Worm (Caenorhabditis elegans) whole organism, late embryonic: ENCODE measurements around the gene magi-1.

ENCODE experiments used
- C38D4.7 ChIP-seq: fragments of 200-800 bp; sonication (Bioruptor generic); optimal IDR thresholded peaks from 2 replicates; lab custom pipeline; 2018; ENCODE audit warnings: mild to moderate bottlenecking, missing genetic modification characterization, moderate library complexity, missing compliant biosample characterization
- ama-1 ChIP-seq: fragments of 150-350 bp; optimal IDR thresholded peaks from 2 replicates; lab custom pipeline; 2014
- ceh-19 ChIP-seq: fragments of 200-800 bp; sonication (Bioruptor generic); optimal IDR thresholded peaks from 2 replicates; lab custom pipeline; 2018; ENCODE audit warnings: mild to moderate bottlenecking, missing genetic modification characterization, missing compliant biosample characterization
- ceh-24 ChIP-seq: sonication (generic microtip); optimal IDR thresholded peaks from 2 replicates; lab custom pipeline; 2016; ENCODE audit warnings: mild to moderate bottlenecking, missing genetic modification characterization, missing compliant biosample characterization
- ceh-6 ChIP-seq: fragments of 200-800 bp; sonication (Bioruptor generic); optimal IDR thresholded peaks from 2 replicates; lab custom pipeline; 2018; ENCODE audit warnings: mild to moderate bottlenecking, missing genetic modification characterization, missing compliant biosample characterization
- fkh-10 ChIP-seq: fragments of 150-350 bp; optimal IDR thresholded peaks from 2 replicates; lab custom pipeline; 2014; ENCODE audit warnings: missing biosample characterization, missing genetic modification reagents, missing genetic modification characterization
- hlh-15 ChIP-seq: sonication (generic microtip); optimal IDR thresholded peaks from 2 replicates; lab custom pipeline; 2016; ENCODE audit warnings: missing genetic modification characterization, missing compliant biosample characterization
- hlh-8 ChIP-seq: sonication (generic microtip); optimal IDR thresholded peaks from 2 replicates; lab custom pipeline; 2016; ENCODE audit warnings: missing genotype, missing genetic modification characterization, missing compliant biosample characterization
- nhr-11 ChIP-seq: fragments of 150-350 bp; optimal IDR thresholded peaks from 2 replicates; lab custom pipeline; 2014; ENCODE audit warnings: missing biosample characterization, missing genetic modification characterization
- pqm-1 ChIP-seq: sonication (generic microtip); optimal IDR thresholded peaks from 2 replicates; lab custom pipeline; 2016; ENCODE audit warnings: missing genetic modification characterization, missing compliant biosample characterization
- sox-4 ChIP-seq: sonication (generic microtip); optimal IDR thresholded peaks from 2 replicates; lab custom pipeline; 2017; ENCODE audit warnings: mild to moderate bottlenecking, missing genetic modification characterization, inconsistent platforms, missing compliant biosample characterization
- unc-55 ChIP-seq: sonication (generic microtip); optimal IDR thresholded peaks from 2 replicates; lab custom pipeline; 2017; ENCODE audit warnings: missing biosample characterization, missing genetic modification reagents, missing genetic modification characterization

DNA sequence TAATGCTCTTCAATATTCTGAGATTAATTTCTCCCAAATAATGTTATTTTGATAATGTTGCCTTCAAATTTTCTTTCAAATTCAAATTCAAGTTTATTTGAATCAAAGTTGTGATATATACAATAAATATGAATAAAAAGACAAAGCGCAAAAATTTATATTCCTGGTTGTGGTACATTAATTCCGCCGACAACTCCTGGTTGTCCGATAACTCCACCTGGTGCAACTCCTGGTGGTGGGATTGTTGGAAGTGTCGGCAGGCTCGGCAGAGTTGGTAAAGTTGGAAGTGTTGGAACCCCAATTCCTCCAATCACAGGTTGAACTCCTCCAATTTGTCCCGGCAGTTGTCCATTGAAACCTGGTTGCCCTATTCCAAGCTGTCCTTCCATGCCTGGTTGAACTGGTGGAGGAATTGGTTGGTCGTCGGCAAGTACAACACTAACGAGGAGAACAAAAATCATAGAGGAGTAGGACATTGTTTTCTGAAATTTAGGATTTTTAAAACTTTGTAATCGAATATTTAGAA, 23.3 kb downstream of the magi-1 start, which contains the start of gene K01A6.7:
- TF ChIP-seq ama-1 (lab: Kevin White, UChicago) = no peak
- TF ChIP-seq nhr-11 (tag; lab: Kevin White, UChicago) = no peak
- TF ChIP-seq sox-4 (tag; lab: Kevin White, UChicago) = no peak
- TF ChIP-seq ceh-6 (GFP tag; lab: Kevin White, UChicago) = no peak
- TF ChIP-seq pqm-1 (tag; lab: Kevin White, UChicago) = no peak
- TF ChIP-seq C38D4.7 (GFP tag; lab: Kevin White, UChicago) = no peak
- no peak for TF ChIP-seq fkh-10 (GFP tag; lab: Kevin White, UChicago)
- no peak for TF ChIP-seq hlh-15 (tag; lab: Kevin White, UChicago)
- TF ChIP-seq unc-55 (GFP tag; lab: Kevin White, UChicago) = no peak
- no peak for TF ChIP-seq ceh-19 (GFP tag; lab: Kevin White, UChicago)
- no peak for TF ChIP-seq hlh-8 (tag; lab: Kevin White, UChicago)
- no peak for TF ChIP-seq ceh-24 (tag; lab: Kevin White, UChicago)
